Worm (Caenorhabditis elegans) whole organism, L4 larva: ENCODE measurements around the gene F57B1.6.
"Not testable (repeated sequence)": the region's sequence is repeated elsewhere in the genome, so short reads cannot be mapped to it uniquely, and the experiment has no call there.

Experiments used
- D1046.2 ChIP-seq: fragments of 200-800 bp; sonication (Bioruptor generic); IDR thresholded peaks from 2 replicates; pipeline ENCODE4 v1.3.6; 2022; ENCODE audit warnings: missing genetic modification characterization, missing compliant biosample characterization
- F26F4.8 ChIP-seq: fragments of 200-800 bp; sonication (Bioruptor generic); conservative IDR thresholded peaks from 2 replicates; pipeline ENCODE4 v1.3.6; 2022; ENCODE audit warnings: missing genetic modification characterization, missing compliant biosample characterization
- F44E2.7 ChIP-seq: fragments of 200-800 bp; sonication (Bioruptor generic); IDR thresholded peaks from 2 replicates; pipeline ENCODE4 v2.1.2; 2022; ENCODE audit warnings: missing genetic modification characterization, missing compliant biosample characterization
- Y48G9A.11 ChIP-seq: fragments of 200-800 bp; sonication (Bioruptor generic); IDR thresholded peaks from 2 replicates; pipeline ENCODE4 v1.3.6; 2022; ENCODE audit warnings: missing genetic modification reagents, missing genetic modification characterization, missing compliant biosample characterization
- arid-1 ChIP-seq: fragments of 200-800 bp; sonication (Bioruptor generic); conservative IDR thresholded peaks from 2 replicates; pipeline ENCODE4 v1.3.6; 2022; ENCODE audit warnings: missing genetic modification reagents, missing genetic modification characterization, missing compliant biosample characterization
- ceh-44 ChIP-seq: fragments of 200-800 bp; sonication (Bioruptor generic); IDR thresholded peaks from 2 replicates; pipeline ENCODE4 v1.3.6; 2022; ENCODE audit warnings: missing genetic modification reagents, missing genetic modification characterization, missing compliant biosample characterization
- ceh-62 ChIP-seq: sonication (generic microtip); optimal IDR thresholded peaks from 2 replicates; lab custom pipeline; 2017; ENCODE audit warnings: missing biosample characterization, missing genetic modification characterization
- ceh-82 ChIP-seq: sonication (generic microtip); optimal IDR thresholded peaks from 2 replicates; lab custom pipeline; 2017; ENCODE audit warnings: missing biosample characterization, missing genetic modification characterization
- ctbp-1 ChIP-seq: fragments of 200-800 bp; sonication (Bioruptor generic); IDR thresholded peaks from 2 replicates; pipeline ENCODE4 v1.3.6; 2022; ENCODE audit warnings: missing genetic modification reagents, missing genetic modification characterization, missing compliant biosample characterization
- dmd-8 ChIP-seq: fragments of 200-800 bp; sonication (Bioruptor generic); IDR thresholded peaks from 2 replicates; pipeline ENCODE4 v1.3.6; 2022; ENCODE audit warnings: missing genetic modification characterization, missing compliant biosample characterization
- egl-43 ChIP-seq: fragments of 200-800 bp; sonication (Bioruptor generic); IDR thresholded peaks from 2 replicates; pipeline ENCODE4 v1.3.6; 2022; ENCODE audit warnings: missing genetic modification reagents, missing genetic modification characterization, missing compliant biosample characterization
- fkh-10 ChIP-seq: fragments of 150-350 bp; optimal IDR thresholded peaks from 2 replicates; lab custom pipeline; 2014; ENCODE audit warnings: missing biosample characterization, missing genetic modification reagents, missing genetic modification characterization
- hif-1 ChIP-seq, 2 experiments: sonication (generic microtip); optimal IDR thresholded peaks; 2 replicates each; lab custom pipeline; 2016 to 2017; ENCODE audit warnings: missing compliant biosample characterization in 2 of 2, missing genetic modification characterization in 2 of 2, missing genetic modification reagents in 2 of 2, missing genotype in 2 of 2, mild to moderate bottlenecking in 1 of 2
- hlh-11 ChIP-seq: fragments of 200-800 bp; sonication (Bioruptor generic); optimal IDR thresholded peaks from 2 replicates; lab custom pipeline; 2018; ENCODE audit warnings: mild to moderate bottlenecking, missing genetic modification characterization, missing compliant biosample characterization
- hlh-30 ChIP-seq: sonication (generic microtip); optimal IDR thresholded peaks from 2 replicates; lab custom pipeline; 2017; ENCODE audit warnings: antibody characterized with exemption, mild to moderate bottlenecking, missing genetic modification characterization, missing compliant biosample characterization; ENCODE audit not compliant: insufficient read depth
- lim-7 ChIP-seq: fragments of 200-800 bp; sonication (Bioruptor generic); IDR thresholded peaks from 2 replicates; pipeline ENCODE4 v1.3.6; 2022; ENCODE audit warnings: missing genetic modification characterization, missing compliant biosample characterization
- lin-1 ChIP-seq: fragments of 200-800 bp; sonication (Bioruptor generic); IDR thresholded peaks from 2 replicates; pipeline ENCODE4 v1.3.6; 2022; ENCODE audit warnings: missing genetic modification reagents, missing genetic modification characterization, missing compliant biosample characterization
- lin-13 ChIP-seq: fragments of 150-350 bp; optimal IDR thresholded peaks from 2 replicates; lab custom pipeline; 2014; ENCODE audit warnings: missing biosample characterization, missing genetic modification reagents, missing genetic modification characterization
- madf-5 ChIP-seq, 2 experiments: fragments of 200-800 bp; sonication (Bioruptor generic); IDR thresholded peaks; 2 replicates each; pipeline ENCODE4 v1.3.6; 2022; ENCODE audit warnings: missing compliant biosample characterization in 2 of 2, missing genetic modification characterization in 2 of 2
- madf-9 ChIP-seq: fragments of 200-800 bp; sonication (Bioruptor generic); conservative IDR thresholded peaks from 2 replicates; pipeline ENCODE4 v1.3.6; 2022; ENCODE audit warnings: missing genetic modification reagents, missing genetic modification characterization, missing compliant biosample characterization
- mep-1 ChIP-seq: fragments of 150-350 bp; sonication (generic microtip); optimal IDR thresholded peaks from 3 replicates; lab custom pipeline; 2014; ENCODE audit warnings: missing biosample characterization, missing genetic modification characterization
- nhr-102 ChIP-seq: sonication (generic microtip); optimal IDR thresholded peaks from 2 replicates; lab custom pipeline; 2016; ENCODE audit warnings: mild to moderate bottlenecking, missing genetic modification characterization, moderate library complexity, missing compliant biosample characterization
- nhr-11 ChIP-seq: fragments of 150-350 bp; optimal IDR thresholded peaks from 2 replicates; lab custom pipeline; 2014; ENCODE audit warnings: missing biosample characterization, missing genetic modification characterization
- nhr-111 ChIP-seq: fragments of 200-800 bp; sonication (Bioruptor generic); optimal IDR thresholded peaks from 2 replicates; lab custom pipeline; 2018; ENCODE audit warnings: mild to moderate bottlenecking, missing genetic modification characterization, missing compliant biosample characterization
- nhr-237 ChIP-seq: sonication (generic microtip); optimal IDR thresholded peaks from 2 replicates; lab custom pipeline; 2017; ENCODE audit warnings: missing biosample characterization, missing genetic modification characterization
- nhr-41 ChIP-seq: fragments of 200-800 bp; sonication (Bioruptor generic); IDR thresholded peaks from 2 replicates; pipeline ENCODE4 v1.3.6; 2022; ENCODE audit warnings: missing genetic modification reagents, missing genetic modification characterization, missing compliant biosample characterization
- pha-4 ChIP-seq, 2 experiments: fragments of 150-350 bp in 1 of 2; fragments of 200-800 bp in 1 of 2; sonication (Bioruptor generic) in 1 of 2; IDR thresholded peaks in 1 of 2; optimal IDR thresholded peaks in 1 of 2; 2 replicates each; pipeline versions ENCODE4 v1.3.6 to Lab custom; 2014 to 2022; ENCODE audit warnings: missing genetic modification characterization in 2 of 2, missing genetic modification reagents in 2 of 2, missing biosample characterization in 1 of 2, missing compliant biosample characterization in 1 of 2
- php-3 ChIP-seq: fragments of 200-800 bp; sonication (Bioruptor generic); IDR thresholded peaks from 2 replicates; pipeline ENCODE4 v1.3.6; 2022; ENCODE audit warnings: missing genetic modification reagents, missing genetic modification characterization, missing compliant biosample characterization
- saeg-2 ChIP-seq: fragments of 200-800 bp; sonication (Bioruptor generic); IDR thresholded peaks from 2 replicates; pipeline ENCODE4 v1.3.6; 2022; ENCODE audit warnings: missing genetic modification reagents, missing genetic modification characterization, missing compliant biosample characterization
- skn-1 ChIP-seq: fragments of 150-350 bp; optimal IDR thresholded peaks from 2 replicates; lab custom pipeline; 2014; ENCODE audit warnings: missing biosample characterization, missing genetic modification characterization
- snpc-1.2 ChIP-seq: fragments of 200-800 bp; sonication (Bioruptor generic); IDR thresholded peaks from 2 replicates; pipeline ENCODE4 v1.3.6; 2022; ENCODE audit warnings: missing genetic modification reagents, missing genetic modification characterization, missing compliant biosample characterization
- spr-1 ChIP-seq: sonication (generic microtip); optimal IDR thresholded peaks from 2 replicates; lab custom pipeline; 2016; ENCODE audit warnings: mild to moderate bottlenecking, missing genetic modification characterization, missing compliant biosample characterization
- tra-1 ChIP-seq: fragments of 200-800 bp; sonication (Bioruptor generic); IDR thresholded peaks from 2 replicates; pipeline ENCODE4 v1.3.6; 2022; ENCODE audit warnings: missing genetic modification reagents, missing genetic modification characterization, missing compliant biosample characterization
- unc-62 ChIP-seq, 3 experiments: fragments of 150-350 bp in 1 of 3; sonication (generic microtip); optimal IDR thresholded peaks in 2 of 3; peaks in 1 of 3; 1 replicate in 1 of 3; 2 replicates in 2 of 3; lab custom pipeline; 2014 to 2017; ENCODE audit warnings: missing biosample characterization in 3 of 3, missing genetic modification characterization in 3 of 3, missing genetic modification reagents in 3 of 3, missing genotype in 1 of 3
- vab-7 ChIP-seq: fragments of 200-800 bp; sonication (Bioruptor generic); IDR thresholded peaks from 2 replicates; pipeline ENCODE4 v1.3.6; 2022; ENCODE audit warnings: missing genetic modification reagents, missing genetic modification characterization, missing compliant biosample characterization
- zag-1 ChIP-seq: fragments of 150-350 bp; optimal IDR thresholded peaks from 2 replicates; lab custom pipeline; 2014; ENCODE audit warnings: missing biosample characterization, missing genetic modification characterization

The F57B1.6 gene

ce11 chrV:13221066-13221465 lies 11.6 kb downstream of the F57B1.6 start:
- no peak for TF ChIP-seq hlh-11
- TF ChIP-seq nhr-102 = no peak
- TF ChIP-seq fkh-10 (GFP tag; lab: Kevin White, UChicago) = peak; percentile 45
- no peak for TF ChIP-seq ceh-62 (tag; lab: Kevin White, UChicago)
- TF ChIP-seq snpc-1.2 (GFP tag; lab: Robert Waterston, UW) = no peak
- TF ChIP-seq Y48G9A.11 (GFP tag; lab: Robert Waterston, UW) = no peak
- TF ChIP-seq unc-62 (GFP tag; optimal IDR thresholded peaks at IDR 0.05 in 1 of 2; lab: Kevin White, UChicago) = peak in 1 of 2 experiments; percentile 92
- TF ChIP-seq unc-62 (tag; optimal IDR thresholded peaks at IDR 0.05; lab: Kevin White, UChicago) = no peak
- TF ChIP-seq nhr-111 = no peak
- no peak for TF ChIP-seq zag-1 (tag; lab: Kevin White, UChicago)
- TF ChIP-seq lin-1 (GFP tag; lab: Robert Waterston, UW) = no peak
- TF ChIP-seq dmd-8 (GFP tag; lab: Robert Waterston, UW) = no peak
- TF ChIP-seq hlh-30 = no peak

ce11 chrV:13229538-13229937 lies 20.1 kb downstream of the F57B1.6 start:
- TF ChIP-seq F26F4.8 (GFP tag; lab: Robert Waterston, UW) (no peak), arid-1 (GFP tag; lab: Robert Waterston, UW) (no peak), dmd-8 (GFP tag; lab: Robert Waterston, UW) (no peak), madf-5 (GFP tag; IDR thresholded peaks at IDR 0.05; lab: Robert Waterston, UW) (no peak), nhr-237 (tag; lab: Kevin White, UChicago) (no peak), snpc-1.2 (GFP tag; lab: Robert Waterston, UW) (no peak), mep-1 (no peak), hif-1 (tag; optimal IDR thresholded peaks at IDR 0.05; lab: Kevin White, UChicago) (no peak), ceh-82 (no peak), nhr-111 (no peak), lin-13 (no peak), skn-1 (tag; lab: Kevin White, UChicago) (no peak), spr-1 (tag; lab: Kevin White, UChicago) (no peak)

- TF ChIP-seq egl-43 (GFP tag; lab: Robert Waterston, UW) (no peak), nhr-11 (tag; lab: Kevin White, UChicago) (peak; percentile 28)
These were observed 25.9 kb downstream of the F57B1.6 start for ce11 chrV:13235313-13235712.

ce11 chrV:13236507-13236906 lies 27.1 kb downstream of the F57B1.6 start, which contains the start of gene dmd-10:
TSS of gene dmd-10 (minus strand) at chrV:13236607.
- TF ChIP-seq lin-13 = no peak
- TF ChIP-seq unc-62 (GFP tag; optimal IDR thresholded peaks at IDR 0.05 in 1 of 2; lab: Kevin White, UChicago) = peak in 1 of 2 experiments; percentile 78
- no peak for TF ChIP-seq unc-62 (tag; optimal IDR thresholded peaks at IDR 0.05; lab: Kevin White, UChicago)

- TF ChIP-seq dmd-8 (GFP tag; lab: Robert Waterston, UW) (peak; percentile 93), saeg-2 (GFP tag; lab: Robert Waterston, UW) (0 out of 2 replicates have a peak, but pooled peaks have one; percentile 32), F26F4.8 (GFP tag; lab: Robert Waterston, UW) (peak; percentile 81), D1046.2 (GFP tag; lab: Robert Waterston, UW) (0 out of 2 replicates have a peak, but pooled peaks have one; percentile 26), nhr-41 (GFP tag; lab: Robert Waterston, UW) (peak; percentile 20; the same call in 1 of the 2 replicates), php-3 (GFP tag; lab: Robert Waterston, UW) (0 out of 2 replicates have a peak, but pooled peaks have one; percentile 15), tra-1 (GFP tag; lab: Robert Waterston, UW) (peak; percentile 29; the same call in 1 of the 2 replicates), F44E2.7 (GFP tag; lab: Robert Waterston, UW) (0 out of 2 replicates have a peak, but pooled peaks have one; percentile 50), pha-4 (GFP tag; IDR thresholded peaks at IDR 0.05; lab: Robert Waterston, UW) (peak; percentile 63; the same call in 1 of the 2 replicates), madf-9 (GFP tag; lab: Robert Waterston, UW) (peak; percentile 45; the same call in 1 of the 2 replicates), lim-7 (peak; percentile 85), ceh-44 (GFP tag; lab: Robert Waterston, UW) (0 out of 2 replicates have a peak, but pooled peaks have one; percentile 9), ctbp-1 (0 out of 2 replicates have a peak, but pooled peaks have one; percentile 42), vab-7 (GFP tag; lab: Robert Waterston, UW) (peak; percentile 73)
- not testable (repeated sequence) for TF ChIP-seq pha-4 (tag; optimal IDR thresholded peaks at IDR 0.05; lab: Kevin White, UChicago)
These were observed 30.3 kb downstream of the F57B1.6 start for ce11 chrV:13239720-13240119.
